Worm (Caenorhabditis elegans): ENCODE results near the gene F58H1.2.

- no peak for TF ChIP-seq tra-4 (tag; optimal IDR thresholded peaks at IDR 0.05)
- no peak for TF ChIP-seq F13C5.2 (tag; optimal IDR thresholded peaks at IDR 0.05)
- TF ChIP-seq hmbx-1 (tag; optimal IDR thresholded peaks at IDR 0.05) = no peak
- TF ChIP-seq ama-1 (optimal IDR thresholded peaks at IDR 0.05) = no peak
- TF ChIP-seq hmg-4 (GFP tag; optimal IDR thresholded peaks at IDR 0.05) = no peak
- TF ChIP-seq sea-1 (GFP tag; conservative IDR thresholded peaks at IDR 0.05) = no peak
- TF ChIP-seq ceh-36 (tag; optimal IDR thresholded peaks at IDR 0.05) = no peak
Observed at ce11 chrV:11940329-11940728, 11.4 kb downstream of the F58H1.2 start.
